Fruit fly (Drosophila melanogaster): ENCODE results near the gene CG33710.

CG33710 gene

dm6 chr3L:19905427-19905826 is 47.2 kb downstream of the CG33710 start (continued):
- no peak for TF ChIP-seq Oli (tag; optimal IDR thresholded peaks at IDR 0.05)
- no peak for TF ChIP-seq CG30431 (GFP tag; optimal IDR thresholded peaks at IDR 0.05)
- no peak for TF ChIP-seq Side (GFP tag; optimal IDR thresholded peaks at IDR 0.05)
- no peak for TF ChIP-seq Poxn (GFP tag; IDR thresholded peaks at IDR 0.05)
- TF ChIP-seq Lpt (GFP tag; optimal IDR thresholded peaks at IDR 0.05): no peak
- peak; percentile 23 for TF ChIP-seq Ets65A (GFP tag)
- TF ChIP-seq CG1647 (GFP tag; optimal IDR thresholded peaks at IDR 0.05): no peak
- no peak for TF ChIP-seq jumu (GFP tag; optimal IDR thresholded peaks at IDR 0.05)
- TF ChIP-seq CG2129 (GFP tag; IDR thresholded peaks at IDR 0.05; ENCODE audit: partially characterized antibody): no peak
- no peak for TF ChIP-seq knrl (GFP tag; IDR thresholded peaks at IDR 0.05; ENCODE audit: partially characterized antibody)
- no peak for TF ChIP-seq toy (GFP tag; IDR thresholded peaks at IDR 0.05)
- TF ChIP-seq pita (GFP tag; optimal IDR thresholded peaks at IDR 0.05): no peak
- no peak for TF ChIP-seq bowl (GFP tag; IDR thresholded peaks at IDR 0.05)
- TF ChIP-seq Trl (optimal IDR thresholded peaks at IDR 0.05): no peak
- peak; percentile 4 for TF ChIP-seq Trl (GFP tag; optimal IDR thresholded peaks at IDR 0.05)
- no peak for TF ChIP-seq Antp (GFP tag; optimal IDR thresholded peaks at IDR 0.05)
- TF ChIP-seq az2 (GFP tag; optimal IDR thresholded peaks at IDR 0.05): peak; percentile 17
- TF ChIP-seq ind (GFP tag; optimal IDR thresholded peaks at IDR 0.05): no peak
- no peak for TF ChIP-seq CG4424 (GFP tag; optimal IDR thresholded peaks at IDR 0.05)
- TF ChIP-seq Hand (GFP tag; optimal IDR thresholded peaks at IDR 0.05): no peak
- TF ChIP-seq Kr (GFP tag; optimal IDR thresholded peaks at IDR 0.05): no peak
- TF ChIP-seq eve (GFP tag; optimal IDR thresholded peaks at IDR 0.05): no peak
- TF ChIP-seq bab2 (GFP tag; optimal IDR thresholded peaks at IDR 0.05): no peak
- no peak for TF ChIP-seq fd102C (GFP tag; optimal IDR thresholded peaks at IDR 0.05)
- no peak for TF ChIP-seq ato (GFP tag; IDR thresholded peaks at IDR 0.05; ENCODE audit: partially characterized antibody)
- TF ChIP-seq Meics (GFP tag; optimal IDR thresholded peaks at IDR 0.05): no peak
- TF ChIP-seq Opbp (GFP tag; IDR thresholded peaks at IDR 0.05; ENCODE audit: partially characterized antibody): no peak
- TF ChIP-seq usp (GFP tag; optimal IDR thresholded peaks at IDR 0.05): no peak
- no peak for TF ChIP-seq Aef1 (GFP tag; IDR thresholded peaks at IDR 0.05)
- no peak for TF ChIP-seq seq (GFP tag; IDR thresholded peaks at IDR 0.05)
- TF ChIP-seq CG17385 (GFP tag; optimal IDR thresholded peaks at IDR 0.05): no peak
- TF ChIP-seq CG15514 (GFP tag; optimal IDR thresholded peaks at IDR 0.05): no peak
- no peak for TF ChIP-seq Rx (GFP tag; IDR thresholded peaks at IDR 0.05)
- no peak for TF ChIP-seq Bteb2 (GFP tag; optimal IDR thresholded peaks at IDR 0.05)
- TF ChIP-seq aop (GFP tag; IDR thresholded peaks at IDR 0.05): no peak
- TF ChIP-seq CG3726 (GFP tag; IDR thresholded peaks at IDR 0.05): no peak
- TF ChIP-seq fd3F (GFP tag; optimal IDR thresholded peaks at IDR 0.05): no peak
- TF ChIP-seq CG7987 (GFP tag; optimal IDR thresholded peaks at IDR 0.05): no peak
- 0 out of 3 replicates have a peak, but pooled peaks have one; percentile 8 for TF ChIP-seq CG11695 (GFP tag; IDR thresholded peaks at IDR 0.05)
- TF ChIP-seq CG12769 (tag; optimal IDR thresholded peaks at IDR 0.05): no peak
- no peak for TF ChIP-seq CG12659 (GFP tag; optimal IDR thresholded peaks at IDR 0.05)
- no peak for TF ChIP-seq gsb (GFP tag; IDR thresholded peaks at IDR 0.05)
- TF ChIP-seq z (GFP tag; IDR thresholded peaks at IDR 0.05): no peak
- no peak for TF ChIP-seq Sry-δ (GFP tag; optimal IDR thresholded peaks at IDR 0.05)
- peak; percentile 14; the same call in 1 of the 4 replicates for TF ChIP-seq Gug (GFP tag; IDR thresholded peaks at IDR 0.05)
- TF ChIP-seq stwl (tag; optimal IDR thresholded peaks at IDR 0.05): no peak
- no peak for TF ChIP-seq Doc3 (GFP tag; IDR thresholded peaks at IDR 0.05; ENCODE audit: partially characterized antibody)
- TF ChIP-seq CG12219 (GFP tag; optimal IDR thresholded peaks at IDR 0.05): no peak
- no peak for TF ChIP-seq CG7745 (tag; optimal IDR thresholded peaks at IDR 0.05)
- TF ChIP-seq vvl (GFP tag; IDR thresholded peaks at IDR 0.05): no peak
- peak; percentile 46; the same call in 1 of the 3 replicates for TF ChIP-seq ci (GFP tag; IDR thresholded peaks at IDR 0.05)
- no peak for TF ChIP-seq CG10543 (GFP tag; optimal IDR thresholded peaks at IDR 0.05)
- no peak for TF ChIP-seq Deaf1 (tag; optimal IDR thresholded peaks at IDR 0.05)

Data from whole organism, embryonic.